Fruit fly (Drosophila melanogaster): ENCODE results near the gene CG34377.

Gene CG34377

dm6 chr3R:22368077-22368776, 44.3 kb upstream of the CG34377 start (continued):
- TF ChIP-seq peb (GFP tag; IDR thresholded peaks at IDR 0.05) (no peak), Atf6 (GFP tag; IDR thresholded peaks at IDR 0.05) (no peak), unc-4 (GFP tag; IDR thresholded peaks at IDR 0.05; ENCODE audit: partially characterized antibody) (peak; percentile 62), bbx (GFP tag; IDR thresholded peaks at IDR 0.05; ENCODE audit: partially characterized antibody) (peak; percentile 59; the same call in 1 of the 2 replicates), HLH4C (GFP tag; IDR thresholded peaks at IDR 0.05; ENCODE audit: partially characterized antibody) (peak; percentile 37; the same call in 2 of the 3 replicates), amos (GFP tag; IDR thresholded peaks at IDR 0.05; ENCODE audit: partially characterized antibody) (peak; percentile 38; the same call in 1 of the 2 replicates), CG14965 (GFP tag; optimal IDR thresholded peaks at IDR 0.05; ENCODE audit: borderline replicate concordance) (no peak), CG13894 (tag; optimal IDR thresholded peaks at IDR 0.05) (no peak), mirr (GFP tag; optimal IDR thresholded peaks at IDR 0.05) (no peak), sens-2 (GFP tag; IDR thresholded peaks at IDR 0.05) (no peak), E2f1 (GFP tag; IDR thresholded peaks at IDR 0.05) (no peak), Rfx (GFP tag; IDR thresholded peaks at IDR 0.05) (no peak), so (GFP tag; IDR thresholded peaks at IDR 0.05) (peak; percentile 32; the same call in 1 of the 3 replicates), seq (GFP tag; IDR thresholded peaks at IDR 0.05) (no peak), gcm (GFP tag; optimal IDR thresholded peaks at IDR 0.05) (no peak), CG7357 (GFP tag; IDR thresholded peaks at IDR 0.05) (no peak), CG11504 (tag; optimal IDR thresholded peaks at IDR 0.05) (no peak), kay (GFP tag; optimal IDR thresholded peaks at IDR 0.05) (no peak), Hsf (GFP tag; optimal IDR thresholded peaks at IDR 0.05) (no peak), ase (GFP tag; IDR thresholded peaks at IDR 0.05) (peak; percentile 42; the same call in 1 of the 3 replicates), CG17802 (tag; optimal IDR thresholded peaks at IDR 0.05) (no peak), CG6765 (GFP tag; optimal IDR thresholded peaks at IDR 0.05) (no peak), gt (GFP tag; IDR thresholded peaks at IDR 0.05) (no peak), Sry-δ (GFP tag; optimal IDR thresholded peaks at IDR 0.05) (no peak), fu2 (GFP tag; optimal IDR thresholded peaks at IDR 0.05) (no peak), CG8478 (optimal IDR thresholded peaks at IDR 0.05) (peak; percentile 82), vnd (GFP tag; IDR thresholded peaks at IDR 0.05; ENCODE audit: partially characterized antibody) (peak; percentile 60), exex (tag; optimal IDR thresholded peaks at IDR 0.05) (peak; percentile 39), emc (GFP tag; optimal IDR thresholded peaks at IDR 0.05) (no peak), CG30431 (GFP tag; optimal IDR thresholded peaks at IDR 0.05) (no peak), pros (GFP tag; optimal IDR thresholded peaks at IDR 0.05) (no peak), BEAF-32 (GFP tag; optimal IDR thresholded peaks at IDR 0.05) (peak; percentile 25), Max (GFP tag; optimal IDR thresholded peaks at IDR 0.05) (no peak), CG11560 (tag; IDR thresholded peaks at IDR 0.05) (no peak), zfh2 (GFP tag; optimal IDR thresholded peaks at IDR 0.05) (no peak), Doc3 (GFP tag; IDR thresholded peaks at IDR 0.05; ENCODE audit: partially characterized antibody) (peak; percentile 40; the same call in 1 of the 3 replicates), ERR (GFP tag; optimal IDR thresholded peaks at IDR 0.05) (peak; percentile 93), br (optimal IDR thresholded peaks at IDR 0.05) (no peak), CG13296 (GFP tag; optimal IDR thresholded peaks at IDR 0.05) (no peak), CG10274 (GFP tag; optimal IDR thresholded peaks at IDR 0.05) (no peak), knrl (GFP tag; IDR thresholded peaks at IDR 0.05; ENCODE audit: partially characterized antibody) (peak; percentile 63; the same call in 2 of the 3 replicates), pzg (GFP tag; optimal IDR thresholded peaks at IDR 0.05) (peak; percentile 1), CG12219 (GFP tag; optimal IDR thresholded peaks at IDR 0.05) (no peak), CG14441 (GFP tag; IDR thresholded peaks at IDR 0.05) (no peak), ato (GFP tag; IDR thresholded peaks at IDR 0.05; ENCODE audit: partially characterized antibody) (0 out of 2 replicates have a peak, but pooled peaks have one; percentile 39), CG2129 (GFP tag; IDR thresholded peaks at IDR 0.05; ENCODE audit: partially characterized antibody) (no peak), CG17568 (GFP tag; optimal IDR thresholded peaks at IDR 0.05) (no peak), Hand (GFP tag; optimal IDR thresholded peaks at IDR 0.05) (no peak), ind (GFP tag; optimal IDR thresholded peaks at IDR 0.05) (no peak)
